Fruit fly (Drosophila melanogaster): ENCODE measurements around the gene CG43445.

dm6 chr3R:17946246-17946645, 35.1 kb downstream of the CG43445 start:
- TF ChIP-seq jigr1 (GFP tag; IDR thresholded peaks at IDR 0.05) = no peak
- no peak for TF ChIP-seq CG12942 (GFP tag; optimal IDR thresholded peaks at IDR 0.05)
- TF ChIP-seq yki (optimal IDR thresholded peaks at IDR 0.05) = no peak
- no peak for TF ChIP-seq Vsx1 (GFP tag; optimal IDR thresholded peaks at IDR 0.05)
- TF ChIP-seq HLH54F (GFP tag; optimal IDR thresholded peaks at IDR 0.05) = peak; percentile 4
- TF ChIP-seq al (GFP tag; IDR thresholded peaks at IDR 0.05) = no peak
- peak; percentile 66 for TF ChIP-seq gsb-n (tag; optimal IDR thresholded peaks at IDR 0.05)

Measured in whole organism, embryonic.